Worm (Caenorhabditis elegans) whole organism, L1 larva: ENCODE data around the gene F07A11.4.

Source experiments
- ama-1 ChIP-seq: fragments of 150-350 bp; optimal IDR thresholded peaks from 2 replicates; lab custom pipeline; 2014
- ces-1 ChIP-seq: fragments of 150-350 bp; optimal IDR thresholded peaks from 2 replicates; lab custom pipeline; 2014; ENCODE audit warnings: missing biosample characterization, missing genetic modification reagents, missing genetic modification characterization
- egl-13 ChIP-seq: sonication (generic microtip); optimal IDR thresholded peaks from 2 replicates; lab custom pipeline; 2016; ENCODE audit warnings: missing genotype, missing genetic modification reagents, missing genetic modification characterization, missing compliant biosample characterization
- jun-1 ChIP-seq: fragments of 150-350 bp; optimal IDR thresholded peaks from 2 replicates; lab custom pipeline; 2014; ENCODE audit warnings: missing biosample characterization, missing genetic modification reagents, missing genetic modification characterization
- lin-13 ChIP-seq: fragments of 150-350 bp; optimal IDR thresholded peaks from 2 replicates; lab custom pipeline; 2014; ENCODE audit warnings: missing biosample characterization, missing genetic modification reagents, missing genetic modification characterization
- lin-14 ChIP-seq: fragments of 200-800 bp; sonication (Bioruptor generic); optimal IDR thresholded peaks from 2 replicates; lab custom pipeline; 2018; ENCODE audit warnings: mild to moderate bottlenecking, missing genetic modification characterization, moderate library complexity, missing compliant biosample characterization
- nhr-11 ChIP-seq: fragments of 150-350 bp; optimal IDR thresholded peaks from 2 replicates; lab custom pipeline; 2014; ENCODE audit warnings: missing biosample characterization, missing genetic modification characterization
- nhr-237 ChIP-seq: fragments of 150-350 bp; optimal IDR thresholded peaks from 2 replicates; lab custom pipeline; 2014; ENCODE audit warnings: missing biosample characterization, missing genetic modification characterization
- nhr-77 ChIP-seq: fragments of 150-350 bp; optimal IDR thresholded peaks from 2 replicates; lab custom pipeline; 2014; ENCODE audit warnings: missing biosample characterization, missing genetic modification characterization
- unc-30 ChIP-seq: sonication (generic microtip); optimal IDR thresholded peaks from 2 replicates; lab custom pipeline; 2017; ENCODE audit warnings: missing biosample characterization, missing genetic modification characterization
- zag-1 ChIP-seq: fragments of 150-350 bp; optimal IDR thresholded peaks from 2 replicates; lab custom pipeline; 2014; ENCODE audit warnings: missing biosample characterization, missing genetic modification characterization
- ztf-11 ChIP-seq, 2 experiments: sonication (generic microtip); optimal IDR thresholded peaks; 2 replicates each; lab custom pipeline; 2016 to 2017; ENCODE audit warnings: missing genetic modification characterization in 2 of 2, missing biosample characterization in 1 of 2, missing compliant biosample characterization in 1 of 2
- ztf-4 ChIP-seq: fragments of 150-350 bp; optimal IDR thresholded peaks from 2 replicates; lab custom pipeline; 2014; ENCODE audit warnings: missing biosample characterization, missing genetic modification characterization

- TF ChIP-seq nhr-237 = no peak
- TF ChIP-seq nhr-77 (tag; lab: Kevin White, UChicago) = no peak
- TF ChIP-seq zag-1 = no peak
- no peak for TF ChIP-seq ztf-11 (tag; optimal IDR thresholded peaks at IDR 0.05; lab: Kevin White, UChicago)
- TF ChIP-seq lin-14 (GFP tag; lab: Kevin White, UChicago) = no peak
- TF ChIP-seq ztf-4 (tag; lab: Kevin White, UChicago) = no peak
- no peak for TF ChIP-seq ama-1
- no peak for TF ChIP-seq lin-13 (GFP tag; lab: Kevin White, UChicago)
- TF ChIP-seq nhr-11 (tag; lab: Kevin White, UChicago) = no peak
- TF ChIP-seq egl-13 (tag; lab: Kevin White, UChicago) = no peak
- no peak for TF ChIP-seq ces-1 (GFP tag; lab: Kevin White, UChicago)
- no peak for TF ChIP-seq unc-30
- TF ChIP-seq jun-1 (tag; lab: Kevin White, UChicago) = no peak
Observed at ce11 chrII:11592023-11592422, 8.8 kb upstream of the F07A11.4 start, which contains the start of gene F07A11.1.
